Fruit fly (Drosophila melanogaster): ENCODE data around the gene CG15167.

CG15167 gene

dm6 chr2L:18783357-18784040, 43.3 kb downstream of the CG15167 start (continued):
- TF ChIP-seq Nf-YA (GFP tag; IDR thresholded peaks at IDR 0.05) = 0 out of 2 replicates have a peak, but pooled peaks have one; percentile 17
- no peak for TF ChIP-seq CG16863 (GFP tag; optimal IDR thresholded peaks at IDR 0.05)
- peak; percentile 74 for TF ChIP-seq abd-A (tag; optimal IDR thresholded peaks at IDR 0.05)
- TF ChIP-seq CG15479 (GFP tag; optimal IDR thresholded peaks at IDR 0.05) = no peak
- peak; percentile 50 for TF ChIP-seq Deaf1 (tag; optimal IDR thresholded peaks at IDR 0.05)
- no peak for TF ChIP-seq NfI (GFP tag; optimal IDR thresholded peaks at IDR 0.05)
- no peak for TF ChIP-seq pita (GFP tag; optimal IDR thresholded peaks at IDR 0.05)
- TF ChIP-seq pnt (GFP tag; optimal IDR thresholded peaks at IDR 0.05) = no peak
- no peak for TF ChIP-seq CG2129 (GFP tag; IDR thresholded peaks at IDR 0.05; ENCODE audit: partially characterized antibody)
- TF ChIP-seq CG9932 (GFP tag; IDR thresholded peaks at IDR 0.05) = no peak
- TF ChIP-seq cg (GFP tag; optimal IDR thresholded peaks at IDR 0.05) = peak; percentile 63
- no peak for TF ChIP-seq CG3065 (GFP tag; optimal IDR thresholded peaks at IDR 0.05)
- no peak for TF ChIP-seq fru (optimal IDR thresholded peaks at IDR 0.05)
- TF ChIP-seq CG17829 (tag; optimal IDR thresholded peaks at IDR 0.05) = no peak
- TF ChIP-seq CG4282 (GFP tag; optimal IDR thresholded peaks at IDR 0.05) = no peak
- no peak for TF ChIP-seq CG11504 (tag; optimal IDR thresholded peaks at IDR 0.05)
- peak; percentile 1 for TF ChIP-seq zen (tag; optimal IDR thresholded peaks at IDR 0.05)
- TF ChIP-seq Med (GFP tag) = peak; percentile 61
- TF ChIP-seq gsb (GFP tag; IDR thresholded peaks at IDR 0.05) = no peak
- TF ChIP-seq Adf1 (GFP tag; IDR thresholded peaks at IDR 0.05) = peak; percentile 19; the same call in 1 of the 2 replicates
- no peak for TF ChIP-seq CG7987 (GFP tag; optimal IDR thresholded peaks at IDR 0.05)
- no peak for TF ChIP-seq wek (GFP tag; optimal IDR thresholded peaks at IDR 0.05)
- no peak for TF ChIP-seq CrebB (tag; optimal IDR thresholded peaks at IDR 0.05)
- TF ChIP-seq run (tag; optimal IDR thresholded peaks at IDR 0.05) = peak; percentile 5
- 0 out of 2 replicates have a peak, but pooled peaks have one; percentile 39 for TF ChIP-seq CG10321 (GFP tag; IDR thresholded peaks at IDR 0.05)
- TF ChIP-seq GATAe (GFP tag; conservative IDR thresholded peaks at IDR 0.05) = no peak
- no peak for TF ChIP-seq CG11247 (GFP tag; IDR thresholded peaks at IDR 0.05)
- TF ChIP-seq schlank (tag; optimal IDR thresholded peaks at IDR 0.05) = no peak
- TF ChIP-seq corto (GFP tag; optimal IDR thresholded peaks at IDR 0.05) = no peak
- no peak for TF ChIP-seq yki (optimal IDR thresholded peaks at IDR 0.05)
- no peak for TF ChIP-seq Dip2 (GFP tag; IDR thresholded peaks at IDR 0.05)
- TF ChIP-seq cad (GFP tag; optimal IDR thresholded peaks at IDR 0.05) = peak; percentile 9
- no peak for TF ChIP-seq gsb-n (tag; optimal IDR thresholded peaks at IDR 0.05)
- no peak for TF ChIP-seq CG17359 (tag; optimal IDR thresholded peaks at IDR 0.05)
- no peak for TF ChIP-seq CG18764 (GFP tag; optimal IDR thresholded peaks at IDR 0.05)
- TF ChIP-seq CG2199 (GFP tag; IDR thresholded peaks at IDR 0.05) = no peak
- no peak for TF ChIP-seq CG10979 (tag; optimal IDR thresholded peaks at IDR 0.05)
- peak; percentile 82 for TF ChIP-seq crol (GFP tag; IDR thresholded peaks at IDR 0.05)
- no peak for TF ChIP-seq kah (GFP tag; optimal IDR thresholded peaks at IDR 0.05)
- TF ChIP-seq CG13296 (GFP tag; optimal IDR thresholded peaks at IDR 0.05) = no peak
- no peak for TF ChIP-seq CG30020 (tag; optimal IDR thresholded peaks at IDR 0.05)
- no peak for TF ChIP-seq chm (GFP tag; IDR thresholded peaks at IDR 0.05)
- TF ChIP-seq CG8089 (GFP tag; optimal IDR thresholded peaks at IDR 0.05) = no peak
- TF ChIP-seq CG8944 (GFP tag; optimal IDR thresholded peaks at IDR 0.05) = no peak
- no peak for TF ChIP-seq Chrac-16 (GFP tag; optimal IDR thresholded peaks at IDR 0.05)
- TF ChIP-seq H2.0 (GFP tag; IDR thresholded peaks at IDR 0.05) = no peak
- TF ChIP-seq tll (GFP tag; optimal IDR thresholded peaks at IDR 0.05) = no peak
- no peak for TF ChIP-seq Dfd (GFP tag; optimal IDR thresholded peaks at IDR 0.05)
- TF ChIP-seq ato (GFP tag; IDR thresholded peaks at IDR 0.05; ENCODE audit: partially characterized antibody) = no peak
- TF ChIP-seq exex (tag; optimal IDR thresholded peaks at IDR 0.05) = no peak
- no peak for TF ChIP-seq CG10209 (GFP tag; optimal IDR thresholded peaks at IDR 0.05)
